Worm (Caenorhabditis elegans) whole organism, L4/young adult: ENCODE results near the gene upb-1.

ENCODE experiments used
- W03F9.2 ChIP-seq: fragments of 150-350 bp; optimal IDR thresholded peaks from 2 replicates; lab custom pipeline; 2014; ENCODE audit warnings: missing biosample characterization, missing genetic modification characterization
- dao-5 ChIP-seq: sonication (generic microtip); optimal IDR thresholded peaks from 2 replicates; lab custom pipeline; 2016; ENCODE audit warnings: missing genotype, missing genetic modification characterization, moderate library complexity, missing compliant biosample characterization
- him-1 ChIP-seq: sonication (generic microtip); optimal IDR thresholded peaks from 2 replicates; lab custom pipeline; 2016; ENCODE audit warnings: missing genotype, missing genetic modification reagents, missing genetic modification characterization, missing compliant biosample characterization

ce11 chrII:6311888-6312287 lies 22.0 kb upstream of the upb-1 start:
- TF ChIP-seq W03F9.2 (no peak), dao-5 (tag; lab: Kevin White, UChicago) (no peak), him-1 (no peak)
